Worm (Caenorhabditis elegans) whole organism, L1 larva: ENCODE results near the gene hlh-29.

ENCODE experiments used
- aha-1 ChIP-seq: fragments of 150-350 bp; optimal IDR thresholded peaks from 2 replicates; lab custom pipeline; 2014; ENCODE audit warnings: missing biosample characterization, missing genetic modification characterization
- ceh-82 ChIP-seq, 3 experiments: fragments of 150-350 bp in 1 of 3; sonication (generic microtip) in 2 of 3; optimal IDR thresholded peaks; 2 replicates each; lab custom pipeline; 2014 to 2017; ENCODE audit warnings: missing biosample characterization in 3 of 3, missing genetic modification characterization in 3 of 3
- dsc-1 ChIP-seq: sonication (generic microtip); optimal IDR thresholded peaks from 2 replicates; lab custom pipeline; 2016; ENCODE audit warnings: mild to moderate bottlenecking, missing genetic modification characterization, missing compliant biosample characterization
- elt-2 ChIP-seq: sonication (generic microtip); optimal IDR thresholded peaks from 2 replicates; lab custom pipeline; 2016; ENCODE audit warnings: missing genetic modification characterization, mild to moderate bottlenecking, inconsistent platforms, missing compliant biosample characterization, missing genetic modification reagents
- lin-13 ChIP-seq: fragments of 150-350 bp; optimal IDR thresholded peaks from 2 replicates; lab custom pipeline; 2014; ENCODE audit warnings: missing biosample characterization, missing genetic modification reagents, missing genetic modification characterization
- nhr-11 ChIP-seq: fragments of 150-350 bp; optimal IDR thresholded peaks from 2 replicates; lab custom pipeline; 2014; ENCODE audit warnings: missing biosample characterization, missing genetic modification characterization
- nhr-77 ChIP-seq: fragments of 150-350 bp; optimal IDR thresholded peaks from 2 replicates; lab custom pipeline; 2014; ENCODE audit warnings: missing biosample characterization, missing genetic modification characterization
- unc-62 ChIP-seq: fragments of 150-350 bp; optimal IDR thresholded peaks from 2 replicates; lab custom pipeline; 2014; ENCODE audit warnings: missing biosample characterization, missing genetic modification reagents, missing genetic modification characterization
- zag-1 ChIP-seq: fragments of 150-350 bp; optimal IDR thresholded peaks from 2 replicates; lab custom pipeline; 2014; ENCODE audit warnings: missing biosample characterization, missing genetic modification characterization

ce11 chrX:17563411-17563810 is 15.0 kb upstream of the hlh-29 start, which contains the start of gene F31A3.5:
- no peak for TF ChIP-seq elt-2 (tag; lab: Kevin White, UChicago)
- TF ChIP-seq unc-62 (GFP tag; lab: Kevin White, UChicago) = no peak
- no peak for TF ChIP-seq lin-13 (GFP tag; lab: Kevin White, UChicago)
- TF ChIP-seq nhr-11 (tag; lab: Kevin White, UChicago) = no peak
- TF ChIP-seq zag-1 = no peak
- TF ChIP-seq aha-1 (tag; lab: Kevin White, UChicago) = no peak
- TF ChIP-seq ceh-82 (tag; optimal IDR thresholded peaks at IDR 0.05; lab: Kevin White, UChicago) = no peak
- no peak for TF ChIP-seq nhr-77 (tag; lab: Kevin White, UChicago)
- no peak for TF ChIP-seq dsc-1 (tag; lab: Kevin White, UChicago)
